Fruit fly (Drosophila melanogaster) whole organism, embryonic: Measurements from ENCODE around the gene CG15160.
A peak's percentile ranks its signal among the peaks of the same experiment; 100 is the strongest.

Experiments
- Atf6 ChIP-seq: fragments of 200-800 bp; sonication (Bioruptor generic); IDR thresholded peaks from 2 replicates; pipeline ENCODE4 v1.3.6; 2022; ENCODE audit warnings: missing biosample characterization, missing genetic modification characterization
- CG1024 ChIP-seq: fragments of 200-800 bp; sonication (Bioruptor generic); IDR thresholded peaks from 2 replicates; pipeline ENCODE4 v1.3.6; 2022; ENCODE audit warnings: missing biosample characterization, missing genetic modification characterization
- CG10565 ChIP-seq: fragments of 200-800 bp; sonication (Bioruptor generic); optimal IDR thresholded peaks from 3 replicates; lab custom pipeline; 2016; ENCODE audit warnings: missing biosample characterization, mild to moderate bottlenecking, missing genetic modification characterization
- CG12236 ChIP-seq: fragments of 200-800 bp; sonication (Bioruptor generic); optimal IDR thresholded peaks from 2 replicates; lab custom pipeline; 2016; ENCODE audit warnings: missing biosample characterization, missing genetic modification characterization
- CG12659 ChIP-seq: fragments of 200-800 bp; sonication (Bioruptor generic); optimal IDR thresholded peaks from 3 replicates; lab custom pipeline; 2017; ENCODE audit warnings: mild to moderate bottlenecking, missing biosample characterization, missing genetic modification reagents, missing genetic modification characterization
- CG14667 ChIP-seq: fragments of 200-800 bp; sonication (Bioruptor generic); IDR thresholded peaks from 2 replicates; pipeline ENCODE4 v1.3.6; 2022; ENCODE audit warnings: missing biosample characterization, missing genetic modification characterization
- CG14710 ChIP-seq: fragments of 200-800 bp; sonication (Bioruptor generic); optimal IDR thresholded peaks from 3 replicates; lab custom pipeline; 2019; ENCODE audit warnings: missing biosample characterization, mild to moderate bottlenecking, missing genetic modification characterization, moderate library complexity
- CG15514 ChIP-seq: fragments of 200-800 bp; sonication (Bioruptor generic); optimal IDR thresholded peaks from 3 replicates; lab custom pipeline; 2017; ENCODE audit warnings: missing biosample characterization, missing genetic modification characterization, mild to moderate bottlenecking, moderate library complexity, missing genetic modification reagents
- CG15696 ChIP-seq: fragments of 200-800 bp; sonication (Bioruptor generic); optimal IDR thresholded peaks from 2 replicates; lab custom pipeline; 2019; ENCODE audit warnings: missing biosample characterization, mild to moderate bottlenecking, missing genetic modification characterization, moderate library complexity
- CG16779 ChIP-seq: fragments of 200-800 bp; sonication (Bioruptor generic); IDR thresholded peaks from 2 replicates; pipeline ENCODE4 v1.3.6; 2022; ENCODE audit warnings: missing biosample characterization, missing genetic modification characterization
- CG17186 ChIP-seq: fragments of 200-800 bp; sonication (Bioruptor generic); optimal IDR thresholded peaks from 3 replicates; lab custom pipeline; 2017; ENCODE audit warnings: missing biosample characterization, missing genetic modification reagents, missing genetic modification characterization
- CG18599 ChIP-seq: fragments of 200-800 bp; sonication (Bioruptor generic); optimal IDR thresholded peaks from 3 replicates; lab custom pipeline; 2017; ENCODE audit warnings: missing biosample characterization, missing genetic modification characterization, mild to moderate bottlenecking, moderate library complexity, missing genetic modification reagents
- CG2202 ChIP-seq: fragments of 200-800 bp; sonication (Bioruptor generic); optimal IDR thresholded peaks from 2 replicates; lab custom pipeline; 2018; ENCODE audit warnings: missing biosample characterization, mild to moderate bottlenecking, missing genetic modification characterization
- CG30403 ChIP-seq: fragments of 200-800 bp; sonication (Bioruptor generic); optimal IDR thresholded peaks from 3 replicates; lab custom pipeline; 2016; ENCODE audit warnings: missing biosample characterization, missing genetic modification characterization
- CG3065 ChIP-seq: fragments of 200-800 bp; sonication (Bioruptor generic); optimal IDR thresholded peaks from 2 replicates; lab custom pipeline; 2016; ENCODE audit warnings: missing biosample characterization, missing genetic modification characterization
- CG31224 ChIP-seq: fragments of 200-800 bp; sonication (Bioruptor generic); IDR thresholded peaks from 2 replicates; pipeline ENCODE4 v1.3.6; 2022; ENCODE audit warnings: missing biosample characterization, missing genetic modification characterization
- CG32772 ChIP-seq: fragments of 200-800 bp; sonication (Bioruptor generic); IDR thresholded peaks from 2 replicates; pipeline ENCODE4 v1.3.6; 2022; ENCODE audit warnings: missing biosample characterization, missing genetic modification characterization
- CG42726 ChIP-seq: fragments of 200-800 bp; sonication (Bioruptor generic); IDR thresholded peaks from 2 replicates; pipeline ENCODE4 v1.3.6; 2022; ENCODE audit warnings: missing biosample characterization, missing genetic modification characterization; ENCODE audit not compliant: partially characterized antibody
- CG5953 ChIP-seq: fragments of 200-800 bp; sonication (Bioruptor generic); IDR thresholded peaks from 2 replicates; pipeline ENCODE4 v1.3.6; 2022; ENCODE audit warnings: missing biosample characterization, missing genetic modification characterization
- CG7372 ChIP-seq: fragments of 200-800 bp; sonication (Bioruptor generic); IDR thresholded peaks from 2 replicates; pipeline ENCODE4 v1.3.6; 2022; ENCODE audit warnings: missing biosample characterization, missing genetic modification characterization
- CG8359 ChIP-seq: fragments of 200-800 bp; sonication (Bioruptor generic); optimal IDR thresholded peaks from 2 replicates; lab custom pipeline; 2017; ENCODE audit warnings: missing biosample characterization, mild to moderate bottlenecking, missing genetic modification characterization, borderline replicate concordance
- CG8944 ChIP-seq: fragments of 200-800 bp; sonication (Bioruptor generic); optimal IDR thresholded peaks from 3 replicates; lab custom pipeline; 2016; ENCODE audit warnings: missing biosample characterization, missing genetic modification characterization
- CG9932 ChIP-seq: fragments of 200-800 bp; sonication (Bioruptor generic); IDR thresholded peaks from 2 replicates; pipeline ENCODE4 v1.3.6; 2022; ENCODE audit warnings: missing biosample characterization, missing genetic modification characterization
- Camta ChIP-seq: fragments of 200-800 bp; sonication (Bioruptor generic); optimal IDR thresholded peaks from 2 replicates; lab custom pipeline; 2016; ENCODE audit warnings: missing biosample characterization, missing genetic modification characterization
- CkIIα-i1 ChIP-seq: fragments of 200-800 bp; sonication (Bioruptor generic); IDR thresholded peaks from 2 replicates; pipeline ENCODE4 v1.3.6; 2022; ENCODE audit warnings: missing biosample characterization, missing genetic modification characterization
- D ChIP-seq, 2 experiments: fragments of 200-800 bp in 1 of 2; fragments of >200 bp in 1 of 2; sonication (Bioruptor generic) in 1 of 2; optimal IDR thresholded peaks; 2 replicates in 1 of 2; 3 replicates in 1 of 2; lab custom pipeline; 2017; ENCODE audit warnings: mild to moderate bottlenecking in 1 of 2, missing biosample characterization in 1 of 2, missing genetic modification characterization in 1 of 2, missing genetic modification reagents in 1 of 2
- Ets65A ChIP-seq: fragments of 200-800 bp; sonication (Bioruptor generic); peaks from one replicate; lab custom pipeline; 2016; ENCODE audit warnings: missing biosample characterization, missing genetic modification characterization
- Fer2 ChIP-seq: fragments of 200-800 bp; sonication (Bioruptor generic); optimal IDR thresholded peaks from 2 replicates; lab custom pipeline; 2018; ENCODE audit warnings: missing biosample characterization, mild to moderate bottlenecking, missing genetic modification characterization, moderate library complexity
- H15 ChIP-seq: fragments of 200-800 bp; sonication (Bioruptor generic); IDR thresholded peaks from 3 replicates; pipeline ENCODE4 v1.3.6; 2022; ENCODE audit warnings: missing biosample characterization, missing genetic modification characterization
- HLHmδ ChIP-seq: fragments of 200-800 bp; sonication (Bioruptor generic); optimal IDR thresholded peaks from 2 replicates; lab custom pipeline; 2018; ENCODE audit warnings: missing biosample characterization, mild to moderate bottlenecking, missing genetic modification characterization, moderate library complexity
- MESR4 ChIP-seq: fragments of 200-800 bp; sonication (Bioruptor generic); optimal IDR thresholded peaks from 2 replicates; lab custom pipeline; 2018; ENCODE audit warnings: missing biosample characterization, mild to moderate bottlenecking, missing genetic modification characterization, moderate library complexity
- Oaz ChIP-seq: fragments of 200-800 bp; sonication (Bioruptor generic); IDR thresholded peaks from 2 replicates; pipeline ENCODE4 v1.3.6; 2022; ENCODE audit warnings: missing biosample characterization, missing genetic modification characterization
- Opbp ChIP-seq: fragments of 200-800 bp; sonication (Bioruptor generic); IDR thresholded peaks from 3 replicates; pipeline ENCODE4 v1.3.6; 2022; ENCODE audit warnings: missing biosample characterization, missing genetic modification characterization; ENCODE audit not compliant: partially characterized antibody
- Ptx1 ChIP-seq: fragments of 200-800 bp; sonication (Bioruptor generic); IDR thresholded peaks from 2 replicates; pipeline ENCODE4 v1.3.6; 2022; ENCODE audit warnings: missing biosample characterization, missing genetic modification characterization
- Side ChIP-seq: fragments of 200-800 bp; sonication (Bioruptor generic); optimal IDR thresholded peaks from 2 replicates; lab custom pipeline; 2016; ENCODE audit warnings: missing biosample characterization, missing genetic modification characterization
- Taf1 ChIP-seq: fragments of 200-800 bp; sonication (Bioruptor generic); IDR thresholded peaks from 2 replicates; pipeline ENCODE4 v1.3.6; 2022; ENCODE audit warnings: missing biosample characterization, missing genetic modification characterization
- ab ChIP-seq: fragments of 200-800 bp; sonication (Bioruptor generic); optimal IDR thresholded peaks from 2 replicates; lab custom pipeline; 2016; ENCODE audit warnings: missing biosample characterization, missing genetic modification characterization
- aop ChIP-seq: fragments of 200-800 bp; sonication (Bioruptor generic); IDR thresholded peaks from 2 replicates; pipeline ENCODE4 v1.3.6; 2022; ENCODE audit warnings: missing biosample characterization, missing genetic modification characterization
- bsh ChIP-seq, 2 experiments: fragments of 200-800 bp; sonication (Bioruptor generic); optimal IDR thresholded peaks; 2 replicates each; lab custom pipeline; 2017 to 2018; ENCODE audit warnings: mild to moderate bottlenecking in 2 of 2, missing biosample characterization in 2 of 2, missing genetic modification characterization in 2 of 2, moderate library complexity in 1 of 2
- cad ChIP-seq: fragments of >200 bp; optimal IDR thresholded peaks from 2 replicates; lab custom pipeline; 2017; ENCODE audit warnings: missing biosample characterization, missing genetic modification characterization
- crol ChIP-seq: fragments of 200-800 bp; sonication (Bioruptor generic); IDR thresholded peaks from 2 replicates; pipeline ENCODE4 v1.3.6; 2022; ENCODE audit warnings: missing biosample characterization, missing genetic modification characterization
- fd96Cb ChIP-seq: fragments of 200-800 bp; sonication (Bioruptor generic); optimal IDR thresholded peaks from 2 replicates; lab custom pipeline; 2018; ENCODE audit warnings: missing biosample characterization, mild to moderate bottlenecking, missing genetic modification characterization, moderate library complexity
- gsb ChIP-seq: fragments of 200-800 bp; sonication (Bioruptor generic); IDR thresholded peaks from 2 replicates; pipeline ENCODE4 v1.3.6; 2022; ENCODE audit warnings: missing biosample characterization, missing genetic modification characterization
- maf-S ChIP-seq: fragments of 200-800 bp; sonication (Bioruptor generic); optimal IDR thresholded peaks from 2 replicates; lab custom pipeline; 2016; ENCODE audit warnings: missing biosample characterization, missing genetic modification characterization
- pb ChIP-seq: fragments of 200-800 bp; sonication (Bioruptor generic); optimal IDR thresholded peaks from 3 replicates; lab custom pipeline; 2016; ENCODE audit warnings: missing biosample characterization, missing genetic modification characterization
- psq ChIP-seq: fragments of 200-800 bp; sonication (Bioruptor generic); optimal IDR thresholded peaks from 2 replicates; lab custom pipeline; 2017; ENCODE audit warnings: missing biosample characterization, missing genetic modification characterization
- scrt ChIP-seq: fragments of 200-800 bp; sonication (Bioruptor generic); optimal IDR thresholded peaks from 2 replicates; lab custom pipeline; 2018; ENCODE audit warnings: missing biosample characterization, mild to moderate bottlenecking, missing genetic modification characterization, moderate library complexity
- sisA ChIP-seq: fragments of 200-800 bp; sonication (Bioruptor generic); IDR thresholded peaks from 2 replicates; pipeline ENCODE4 v1.3.6; 2022; ENCODE audit warnings: missing biosample characterization, missing genetic modification characterization
- ssp ChIP-seq: fragments of 200-800 bp; sonication (Bioruptor generic); IDR thresholded peaks from 2 replicates; pipeline ENCODE4 v1.3.6; 2022; ENCODE audit warnings: missing biosample characterization, missing genetic modification characterization
- unpg ChIP-seq: fragments of 200-800 bp; sonication (Bioruptor generic); optimal IDR thresholded peaks from 3 replicates; lab custom pipeline; 2018; ENCODE audit warnings: missing biosample characterization, mild to moderate bottlenecking, missing genetic modification characterization, moderate library complexity
- wdn ChIP-seq: fragments of 200-800 bp; sonication (Bioruptor generic); IDR thresholded peaks from 2 replicates; pipeline ENCODE4 v1.3.6; 2022; ENCODE audit warnings: missing biosample characterization, missing genetic modification characterization

CG15160 gene

DNA sequence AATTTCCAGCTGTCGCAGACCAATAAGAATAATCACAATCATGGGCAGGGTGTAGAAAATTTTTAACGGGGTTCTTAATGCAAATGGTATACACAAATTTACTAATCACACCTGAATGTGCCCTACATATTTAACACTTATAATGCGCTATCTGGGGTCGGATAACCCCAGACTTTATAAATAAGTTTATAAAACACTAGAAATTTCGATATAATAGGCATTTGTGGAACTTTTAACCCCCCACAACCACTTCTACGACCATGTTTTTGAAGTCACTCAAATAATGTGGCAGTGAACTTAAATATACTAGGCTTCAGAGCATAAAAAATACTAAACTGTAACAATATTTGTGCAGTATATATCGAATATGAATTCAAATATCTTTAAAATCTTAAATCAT is 14.3 kb downstream of the CG15160 start, which contains the start of gene CG10413 (continued):
- peak; percentile 96 for TF ChIP-seq CG32772 (GFP tag; lab: Robert Waterston, UW)
- peak; percentile 98 for TF ChIP-seq CG7372 (GFP tag; lab: Robert Waterston, UW)
- TF ChIP-seq CG15696 (tag; lab: Kevin White, UChicago) = peak; percentile 97
- peak; percentile 88 for TF ChIP-seq CG1024 (GFP tag; lab: Robert Waterston, UW)
- no peak for TF ChIP-seq HLHmδ (GFP tag; lab: Kevin White, UChicago)
- TF ChIP-seq CG30403 = peak; percentile 99
- TF ChIP-seq wdn (GFP tag; lab: Robert Waterston, UW) = peak; percentile 96
- TF ChIP-seq CG2202 (tag; lab: Kevin White, UChicago) = peak; percentile 98
- peak; percentile 98 for TF ChIP-seq sisA (GFP tag; lab: Robert Waterston, UW)
- TF ChIP-seq CG8944 = peak; percentile 98
- peak; percentile 79 for TF ChIP-seq MESR4 (GFP tag; lab: Kevin White, UChicago)
- peak; percentile 96 for TF ChIP-seq fd96Cb (tag; lab: Kevin White, UChicago)
- TF ChIP-seq Atf6 (GFP tag; lab: Robert Waterston, UW) = peak; percentile 98
- TF ChIP-seq H15 (GFP tag; lab: Robert Waterston, UW) = peak; percentile 96
- peak; percentile 63; the same call in 1 of the 2 replicates for TF ChIP-seq CkIIα-i1
- peak; percentile 67 for TF ChIP-seq crol
- TF ChIP-seq Side = peak; percentile 98
- TF ChIP-seq CG14710 (tag; lab: Kevin White, UChicago) = peak; percentile 97
- TF ChIP-seq CG12236 (GFP tag; lab: Kevin White, UChicago) = peak; percentile 95
- TF ChIP-seq CG10565 = peak; percentile 86
- TF ChIP-seq gsb (GFP tag; lab: Robert Waterston, UW) = peak; percentile 95
- TF ChIP-seq pb (GFP tag; lab: Kevin White, UChicago) = peak; percentile 90
- peak; percentile 91 for TF ChIP-seq CG8359 (GFP tag; lab: Kevin White, UChicago)
- TF ChIP-seq CG31224 (GFP tag; lab: Robert Waterston, UW) = peak; percentile 96
- TF ChIP-seq psq (GFP tag; lab: Kevin White, UChicago) = peak; percentile 87
- TF ChIP-seq maf-S = peak; percentile 98
- peak; percentile 94 for TF ChIP-seq scrt
- peak; percentile 94 to 98 for TF ChIP-seq bsh (GFP tag; optimal IDR thresholded peaks at IDR 0.05; lab: Kevin White, UChicago)
- no peak for TF ChIP-seq CG42726 (GFP tag; lab: Robert Waterston, UW)
- peak; percentile 95 for TF ChIP-seq CG16779 (GFP tag; lab: Robert Waterston, UW)
- TF ChIP-seq CG12659 = peak; percentile 99
- peak; percentile 93 for TF ChIP-seq CG3065
- peak; percentile 98 for TF ChIP-seq Fer2
- 0 out of 3 replicates have a peak, but pooled peaks have one; percentile 10 for TF ChIP-seq Opbp (GFP tag; lab: Robert Waterston, UW)
- peak; percentile 87 for TF ChIP-seq CG5953 (GFP tag; lab: Robert Waterston, UW)
- TF ChIP-seq CG14667 (GFP tag; lab: Robert Waterston, UW) = peak; percentile 97
- TF ChIP-seq unpg = peak; percentile 99
- peak; percentile 99 for TF ChIP-seq CG18599 (GFP tag; lab: Kevin White, UChicago)
- peak; percentile 99 for TF ChIP-seq Ets65A (GFP tag; lab: Kevin White, UChicago)
- no peak for TF ChIP-seq cad (GFP tag; lab: Kevin White, UChicago)
- peak; percentile 89 for TF ChIP-seq ssp (GFP tag; lab: Robert Waterston, UW)
- peak; percentile 87 for TF ChIP-seq CG17186
- peak; percentile 98 for TF ChIP-seq Ptx1 (GFP tag; lab: Robert Waterston, UW)
- TF ChIP-seq CG15514 (GFP tag; lab: Kevin White, UChicago) = peak; percentile 94
- peak; percentile 97 for TF ChIP-seq ab (GFP tag; lab: Kevin White, UChicago)
- TF ChIP-seq D (optimal IDR thresholded peaks at IDR 0.05; lab: Kevin White, UChicago) = no peak
- peak; percentile 94 for TF ChIP-seq D (GFP tag; optimal IDR thresholded peaks at IDR 0.05; lab: Kevin White, UChicago)
- TF ChIP-seq Camta (GFP tag; lab: Kevin White, UChicago) = peak; percentile 98
- TF ChIP-seq Taf1 (GFP tag; lab: Robert Waterston, UW) = peak; percentile 97
- TF ChIP-seq Oaz (GFP tag; lab: Robert Waterston, UW) = peak; percentile 95
- TF ChIP-seq CG9932 (GFP tag; lab: Robert Waterston, UW) = peak; percentile 99
- TF ChIP-seq aop = peak; percentile 82
